Worm (Caenorhabditis elegans): ENCODE data around the gene ZK512.8.

The ZK512.8 gene

DNA sequence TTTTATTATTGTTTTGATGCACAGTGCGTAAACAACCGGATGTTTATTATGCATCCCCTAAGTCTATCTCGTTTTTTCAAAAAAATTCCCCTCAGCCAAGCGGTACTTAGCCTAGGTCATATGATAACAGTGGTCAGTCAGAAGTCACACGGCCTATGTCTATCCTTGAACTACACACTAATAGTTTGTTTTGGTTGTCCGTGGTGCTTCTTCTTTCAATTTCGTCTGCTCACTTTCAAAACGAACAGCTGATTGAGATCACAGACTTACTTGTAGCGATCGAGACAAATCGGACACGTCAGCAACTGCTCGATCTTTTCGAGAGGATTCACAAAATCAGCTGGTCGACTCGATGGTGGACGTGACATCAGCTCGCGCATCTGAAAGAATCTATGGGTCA is 7.1 kb downstream of the ZK512.8 start:
- TF ChIP-seq hmbx-1 (tag; optimal IDR thresholded peaks at IDR 0.05) (no peak), ama-1 (optimal IDR thresholded peaks at IDR 0.05) (no peak)

DNA sequence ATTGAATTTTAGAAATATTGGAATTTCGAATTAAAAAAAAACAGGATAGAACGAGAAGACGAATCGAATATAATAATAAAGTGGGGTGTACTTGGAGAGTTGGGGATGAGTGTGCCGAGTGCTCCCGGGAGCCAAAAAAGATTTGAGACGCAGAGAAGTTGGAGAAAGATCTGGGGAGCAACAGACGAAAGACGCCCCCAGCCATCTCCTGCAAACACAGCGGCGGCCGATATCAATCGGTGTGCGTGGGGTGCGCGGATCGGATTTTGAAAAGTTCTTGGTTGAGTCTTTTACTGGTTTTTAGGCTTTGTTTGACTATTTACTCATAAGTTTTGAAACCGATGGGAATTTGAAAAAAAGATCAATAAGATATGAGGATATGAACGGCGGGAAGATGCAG is 7.9 kb downstream of the ZK512.8 start, which contains the start of gene nhl-1:
Gene nhl-1, minus strand, starts transcription at position 101 of the 400 bp plus-strand sequence.
- TF ChIP-seq hnd-1 (tag; optimal IDR thresholded peaks at IDR 0.05) (no peak), flt-1 (GFP tag; IDR thresholded peaks at IDR 0.05) (no peak), ets-7 (tag; optimal IDR thresholded peaks at IDR 0.05) (no peak), ceh-13 (GFP tag; optimal IDR thresholded peaks at IDR 0.05) (no peak), ama-1 (optimal IDR thresholded peaks at IDR 0.05) (no peak), tbx-37 (GFP tag; conservative IDR thresholded peaks at IDR 0.05) (no peak)

DNA sequence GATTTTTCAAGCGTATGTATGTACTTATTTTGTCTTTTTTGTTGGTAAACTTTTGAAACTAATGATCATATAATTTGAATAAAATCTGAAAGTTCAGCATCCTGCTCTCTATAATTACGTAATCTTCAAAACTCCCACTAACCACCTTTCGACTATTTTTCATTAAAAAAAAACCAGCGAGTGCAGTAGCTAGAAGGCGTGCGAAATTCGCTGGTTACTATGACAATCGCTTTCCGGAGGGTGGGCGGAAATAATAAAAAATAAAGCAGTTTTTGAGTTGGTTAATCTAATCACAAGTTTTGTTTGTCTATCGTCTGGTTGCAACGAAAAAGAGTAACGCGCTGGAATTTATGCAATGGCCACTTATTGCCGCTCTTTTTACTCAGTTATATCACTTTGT is 8.9 kb downstream of the ZK512.8 start, which contains the start of gene irld-34:
Gene irld-34, plus strand, starts transcription at position 301 of the 400 bp plus-strand sequence.
- no peak for TF ChIP-seq sea-1 (GFP tag; conservative IDR thresholded peaks at IDR 0.05)
- no peak for TF ChIP-seq F13C5.2 (tag; optimal IDR thresholded peaks at IDR 0.05)
- TF ChIP-seq hmg-4 (GFP tag; optimal IDR thresholded peaks at IDR 0.05): no peak
- no peak for TF ChIP-seq ama-1 (optimal IDR thresholded peaks at IDR 0.05)
- TF ChIP-seq hnd-1 (tag; optimal IDR thresholded peaks at IDR 0.05): no peak
- no peak for TF ChIP-seq ets-7 (tag; optimal IDR thresholded peaks at IDR 0.05)

DNA sequence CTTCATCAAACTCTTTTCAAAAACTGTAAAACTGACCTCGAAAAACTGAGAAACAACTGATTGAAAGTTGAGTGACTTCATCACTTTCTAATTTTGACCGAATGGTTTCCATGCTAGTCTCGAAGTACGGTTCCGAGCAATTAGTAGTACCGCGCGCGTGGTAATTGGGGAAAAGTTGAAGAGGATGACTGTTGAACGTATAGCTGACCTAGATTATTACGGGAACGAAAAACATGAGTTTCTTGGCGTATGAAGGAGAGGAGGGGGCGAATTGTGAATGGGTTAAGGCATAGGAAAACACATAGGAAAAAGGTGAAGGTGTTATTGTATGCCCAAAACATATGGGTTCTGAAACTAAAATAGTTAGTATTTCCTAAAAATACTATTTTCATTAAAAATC is 15.7 kb downstream of the ZK512.8 start, which contains the start of gene ptr-9:
Gene ptr-9, minus strand, starts transcription at position 101 of the 400 bp plus-strand sequence.
- TF ChIP-seq scrt-1 (GFP tag; IDR thresholded peaks at IDR 0.05) (no peak), hmbx-1 (tag; optimal IDR thresholded peaks at IDR 0.05) (no peak), tra-4 (tag; optimal IDR thresholded peaks at IDR 0.05) (no peak), tbx-11 (GFP tag; IDR thresholded peaks at IDR 0.05) (no peak), F13C5.2 (tag; optimal IDR thresholded peaks at IDR 0.05) (no peak)

DNA sequence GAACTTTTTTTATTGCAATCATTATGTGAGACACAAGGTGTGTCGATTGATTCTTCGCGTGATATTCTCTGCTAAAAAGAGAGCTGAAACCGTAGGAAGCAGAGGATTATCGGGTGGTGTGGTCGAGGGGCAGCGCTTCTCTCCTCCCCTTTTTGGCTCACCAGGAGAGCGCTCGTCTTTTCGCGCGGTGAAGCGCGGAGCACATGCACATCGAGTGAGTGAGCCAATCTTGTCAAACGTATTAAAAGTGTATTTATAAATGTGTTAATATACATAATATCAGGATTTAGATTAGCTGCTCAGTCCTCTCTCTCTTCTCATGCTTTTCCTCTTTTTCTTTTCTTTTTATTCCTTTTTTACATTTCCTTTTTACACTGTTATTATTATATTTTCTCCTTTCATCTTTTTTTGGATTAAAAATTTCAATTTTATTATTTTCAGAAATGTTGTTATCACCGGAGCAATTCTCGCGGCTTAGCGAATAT is 16.8 kb downstream of the ZK512.8 start, which contains the start of gene dgk-3:
Gene dgk-3, plus strand, starts transcription at position 435 of the 485 bp plus-strand sequence.
- TF ChIP-seq ceh-36 (tag; optimal IDR thresholded peaks at IDR 0.05) (no peak), B0310.2 (tag; optimal IDR thresholded peaks at IDR 0.05) (no peak), ceh-13 (GFP tag; optimal IDR thresholded peaks at IDR 0.05) (no peak), sea-1 (GFP tag; conservative IDR thresholded peaks at IDR 0.05) (no peak), hnd-1 (tag; optimal IDR thresholded peaks at IDR 0.05) (no peak), ets-7 (tag; optimal IDR thresholded peaks at IDR 0.05) (no peak), aly-1 (tag; optimal IDR thresholded peaks at IDR 0.05) (no peak), pes-1 (GFP tag; IDR thresholded peaks at IDR 0.05) (no peak), tbx-11 (GFP tag; IDR thresholded peaks at IDR 0.05) (no peak), scrt-1 (GFP tag; IDR thresholded peaks at IDR 0.05) (no peak), tra-4 (tag; optimal IDR thresholded peaks at IDR 0.05) (no peak), flt-1 (GFP tag; IDR thresholded peaks at IDR 0.05) (no peak), hmbx-1 (tag; optimal IDR thresholded peaks at IDR 0.05) (no peak)

DNA sequence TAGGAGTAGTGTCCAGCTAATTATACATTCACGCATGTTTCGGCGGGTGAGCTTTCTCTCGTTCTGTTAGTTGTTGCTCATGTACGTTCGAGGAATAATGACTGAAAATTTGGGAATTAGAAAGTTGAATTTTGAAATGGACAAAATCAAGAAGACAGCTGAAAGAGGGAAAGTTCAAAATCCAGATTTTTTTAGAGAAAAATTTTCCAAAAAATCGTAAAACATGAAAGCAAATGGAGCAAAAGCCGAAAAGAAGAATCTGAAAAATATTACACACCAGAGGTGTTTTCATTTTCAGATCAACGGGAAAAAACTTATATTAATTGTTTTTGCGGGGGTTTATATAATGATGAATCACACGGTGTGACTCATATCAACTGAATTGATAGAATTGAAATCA is 26.8 kb downstream of the ZK512.8 start, which contains the start of gene ina-1:
Gene ina-1, minus strand, starts transcription at position 101 of the 400 bp plus-strand sequence.
- TF ChIP-seq aly-1 (tag; optimal IDR thresholded peaks at IDR 0.05) (no peak), hnd-1 (tag; optimal IDR thresholded peaks at IDR 0.05) (no peak), hmbx-1 (tag; optimal IDR thresholded peaks at IDR 0.05) (no peak), tbx-37 (GFP tag; conservative IDR thresholded peaks at IDR 0.05) (no peak), ceh-36 (tag; optimal IDR thresholded peaks at IDR 0.05) (no peak), ama-1 (optimal IDR thresholded peaks at IDR 0.05) (no peak), flt-1 (GFP tag; IDR thresholded peaks at IDR 0.05) (no peak)

DNA sequence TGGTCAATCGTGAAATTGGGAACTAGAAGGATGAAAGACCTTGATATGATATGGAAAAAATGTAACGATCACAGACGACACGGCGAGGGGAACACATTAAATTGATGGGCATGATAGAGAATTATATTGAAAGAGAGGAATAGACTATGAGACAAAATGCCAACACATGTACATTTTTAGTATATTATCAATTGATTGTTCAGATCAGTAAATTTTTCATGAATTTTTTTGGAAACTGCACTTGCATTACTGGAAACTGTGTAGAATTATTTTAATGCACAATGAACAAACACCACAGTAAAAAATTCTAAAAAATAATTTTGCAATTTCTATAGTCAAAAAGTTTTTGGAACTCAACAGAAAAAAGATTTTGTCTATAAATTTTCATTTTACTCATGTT is 27.4 kb downstream of the ZK512.8 start:
- TF ChIP-seq ets-7 (tag; optimal IDR thresholded peaks at IDR 0.05): no peak
- no peak for TF ChIP-seq tbx-11 (GFP tag; IDR thresholded peaks at IDR 0.05)
- TF ChIP-seq tra-4 (tag; optimal IDR thresholded peaks at IDR 0.05): no peak
- TF ChIP-seq hmg-4 (GFP tag; optimal IDR thresholded peaks at IDR 0.05): no peak
- no peak for TF ChIP-seq sea-1 (GFP tag; conservative IDR thresholded peaks at IDR 0.05)
- no peak for TF ChIP-seq hmbx-1 (tag; optimal IDR thresholded peaks at IDR 0.05)
- TF ChIP-seq ama-1 (optimal IDR thresholded peaks at IDR 0.05): no peak
- TF ChIP-seq hnd-1 (tag; optimal IDR thresholded peaks at IDR 0.05): no peak
- TF ChIP-seq tbx-37 (GFP tag; conservative IDR thresholded peaks at IDR 0.05): no peak
- TF ChIP-seq F13C5.2 (tag; optimal IDR thresholded peaks at IDR 0.05): no peak

DNA sequence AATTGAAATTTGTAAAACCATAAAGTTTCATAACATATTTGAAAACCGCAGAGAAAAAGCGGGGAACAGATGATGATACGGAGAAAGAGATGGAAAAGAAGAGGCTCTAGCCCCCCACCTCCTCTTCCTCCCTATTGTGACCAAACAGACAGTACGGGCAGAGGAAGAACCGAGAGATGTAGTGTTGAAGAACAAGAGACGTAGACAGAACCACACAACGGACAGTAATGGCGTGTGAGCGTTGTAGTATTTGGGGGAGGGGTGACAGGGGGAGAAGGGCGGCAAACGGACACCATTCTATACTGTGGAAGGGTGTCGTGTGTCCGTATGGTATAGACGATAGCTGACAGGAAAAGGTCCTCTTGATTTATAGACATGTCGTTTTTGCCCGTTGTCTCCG is 30.1 kb downstream of the ZK512.8 start:
- no peak for TF ChIP-seq F13C5.2 (tag; optimal IDR thresholded peaks at IDR 0.05)
- TF ChIP-seq flt-1 (GFP tag; IDR thresholded peaks at IDR 0.05): no peak
- no peak for TF ChIP-seq aly-1 (tag; optimal IDR thresholded peaks at IDR 0.05)
- TF ChIP-seq hnd-1 (tag; optimal IDR thresholded peaks at IDR 0.05): no peak
- 0 out of 2 replicates have a peak, but pooled peaks have one; percentile 44 for TF ChIP-seq tbx-11 (GFP tag; IDR thresholded peaks at IDR 0.05)
- TF ChIP-seq tra-4 (tag; optimal IDR thresholded peaks at IDR 0.05): no peak
- TF ChIP-seq hmg-4 (GFP tag; optimal IDR thresholded peaks at IDR 0.05): peak; percentile 78
- no peak for TF ChIP-seq hmbx-1 (tag; optimal IDR thresholded peaks at IDR 0.05)
- 0 out of 2 replicates have a peak, but pooled peaks have one; percentile 44 for TF ChIP-seq sea-1 (GFP tag; conservative IDR thresholded peaks at IDR 0.05)
- TF ChIP-seq ceh-36 (tag; optimal IDR thresholded peaks at IDR 0.05): no peak
- TF ChIP-seq ama-1 (optimal IDR thresholded peaks at IDR 0.05): no peak
- TF ChIP-seq pes-1 (GFP tag; IDR thresholded peaks at IDR 0.05): no peak

DNA sequence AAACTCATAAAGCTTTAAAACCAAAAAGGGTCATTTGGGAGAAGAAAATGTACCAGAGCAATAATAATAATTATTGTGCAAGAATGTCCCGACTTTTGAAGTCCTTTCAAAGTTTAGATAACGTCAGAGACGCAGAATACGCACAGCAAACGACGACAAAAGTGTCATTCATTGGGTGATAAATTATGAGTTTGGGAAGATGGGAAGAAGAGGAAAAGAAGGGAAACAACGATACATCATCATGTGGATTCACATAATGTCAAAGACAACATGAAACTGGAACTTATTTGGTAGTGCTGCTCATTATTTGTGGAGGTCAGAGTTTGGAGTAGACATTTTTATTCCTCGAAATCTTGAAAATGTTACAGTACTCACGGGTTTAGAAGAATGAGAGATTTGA is 32.0 kb downstream of the ZK512.8 start:
- TF ChIP-seq tbx-37 (GFP tag; conservative IDR thresholded peaks at IDR 0.05) (no peak), flt-1 (GFP tag; IDR thresholded peaks at IDR 0.05) (no peak), ceh-13 (GFP tag; optimal IDR thresholded peaks at IDR 0.05) (no peak), ama-1 (optimal IDR thresholded peaks at IDR 0.05) (no peak), hmbx-1 (tag; optimal IDR thresholded peaks at IDR 0.05) (no peak), B0310.2 (tag; optimal IDR thresholded peaks at IDR 0.05) (no peak), aly-1 (tag; optimal IDR thresholded peaks at IDR 0.05) (no peak), tra-4 (tag; optimal IDR thresholded peaks at IDR 0.05) (no peak), ets-7 (tag; optimal IDR thresholded peaks at IDR 0.05) (no peak), ceh-36 (tag; optimal IDR thresholded peaks at IDR 0.05) (no peak), tbx-11 (GFP tag; IDR thresholded peaks at IDR 0.05) (no peak), hnd-1 (tag; optimal IDR thresholded peaks at IDR 0.05) (no peak), scrt-1 (GFP tag; IDR thresholded peaks at IDR 0.05) (no peak), hmg-4 (GFP tag; optimal IDR thresholded peaks at IDR 0.05) (no peak), sea-1 (GFP tag; conservative IDR thresholded peaks at IDR 0.05) (no peak)
